Worm (Caenorhabditis elegans) whole organism, mixed stage, embryonic: ENCODE data around the gene asp-18.
"Not testable (repeated sequence)": the region's sequence is repeated elsewhere in the genome, so short reads cannot be mapped to it uniquely, and the experiment has no call there.

Experiments used
- bed-3 ChIP-seq: fragments of 200-800 bp; sonication (Bioruptor generic); optimal IDR thresholded peaks from 3 replicates; lab custom pipeline; 2018; ENCODE audit warnings: mild to moderate bottlenecking, missing genetic modification characterization, moderate library complexity, missing compliant biosample characterization
- blmp-1 ChIP-seq: fragments of 150-350 bp; optimal IDR thresholded peaks from 2 replicates; lab custom pipeline; 2014; ENCODE audit warnings: missing biosample characterization, missing genetic modification characterization
- ceh-43 ChIP-seq: fragments of 200-800 bp; sonication (Bioruptor generic); optimal IDR thresholded peaks from 2 replicates; lab custom pipeline; 2018; ENCODE audit warnings: mild to moderate bottlenecking, missing genetic modification characterization, moderate library complexity, missing compliant biosample characterization
- ceh-83 ChIP-seq: fragments of 200-800 bp; sonication (Bioruptor generic); optimal IDR thresholded peaks from 2 replicates; lab custom pipeline; 2018; ENCODE audit warnings: mild to moderate bottlenecking, missing genetic modification characterization, missing compliant biosample characterization
- cnd-1 ChIP-seq: fragments of 200-800 bp; sonication (Bioruptor generic); optimal IDR thresholded peaks from 2 replicates; lab custom pipeline; 2018; ENCODE audit warnings: mild to moderate bottlenecking, missing genetic modification characterization, missing compliant biosample characterization
- elt-1 ChIP-seq: sonication (generic microtip); optimal IDR thresholded peaks from 2 replicates; lab custom pipeline; 2017; ENCODE audit warnings: missing genetic modification characterization, mild to moderate bottlenecking, missing compliant biosample characterization, antibody characterized with exemption, moderate library complexity, borderline replicate concordance; ENCODE audit not compliant: insufficient read depth
- elt-3 ChIP-seq: fragments of 150-350 bp; optimal IDR thresholded peaks from 2 replicates; lab custom pipeline; 2014; ENCODE audit warnings: missing biosample characterization, missing genetic modification characterization
- flh-1 ChIP-seq: fragments of 200-800 bp; sonication (Bioruptor generic); optimal IDR thresholded peaks from 2 replicates; lab custom pipeline; 2018; ENCODE audit warnings: mild to moderate bottlenecking, missing genetic modification characterization, moderate library complexity, missing compliant biosample characterization
- hlh-1 ChIP-seq: fragments of 150-350 bp; optimal IDR thresholded peaks from 2 replicates; lab custom pipeline; 2014; ENCODE audit warnings: missing biosample characterization, missing genetic modification reagents, missing genetic modification characterization
- lin-13 ChIP-seq: fragments of 150-350 bp; optimal IDR thresholded peaks from 2 replicates; lab custom pipeline; 2014; ENCODE audit warnings: missing biosample characterization, missing genetic modification characterization
- lin-32 ChIP-seq: fragments of 200-800 bp; sonication (Bioruptor generic); optimal IDR thresholded peaks from 2 replicates; lab custom pipeline; 2018; ENCODE audit warnings: mild to moderate bottlenecking, missing genetic modification characterization, missing compliant biosample characterization
- mab-5 ChIP-seq: fragments of 150-350 bp; optimal IDR thresholded peaks from 2 replicates; lab custom pipeline; 2014; ENCODE audit warnings: missing biosample characterization, missing genetic modification characterization
- mep-1 ChIP-seq: fragments of 150-350 bp; optimal IDR thresholded peaks from 2 replicates; lab custom pipeline; 2017; ENCODE audit warnings: missing biosample characterization, missing genetic modification reagents, missing genetic modification characterization, inconsistent platforms
- mls-2 ChIP-seq: sonication (generic microtip); optimal IDR thresholded peaks from 2 replicates; lab custom pipeline; 2016; ENCODE audit warnings: mild to moderate bottlenecking, missing genetic modification characterization, moderate library complexity, missing compliant biosample characterization
- nhr-12 ChIP-seq: fragments of 150-350 bp; optimal IDR thresholded peaks from 2 replicates; lab custom pipeline; 2014; ENCODE audit warnings: missing biosample characterization, missing genetic modification characterization
- nhr-2 ChIP-seq: fragments of 150-350 bp; optimal IDR thresholded peaks from 2 replicates; lab custom pipeline; 2014; ENCODE audit warnings: missing biosample characterization, missing genetic modification characterization
- nhr-237 ChIP-seq: fragments of 150-350 bp; optimal IDR thresholded peaks from 2 replicates; lab custom pipeline; 2014; ENCODE audit warnings: missing biosample characterization, missing genetic modification characterization
- nhr-28 ChIP-seq: fragments of 150-350 bp; optimal IDR thresholded peaks from 2 replicates; lab custom pipeline; 2014; ENCODE audit warnings: missing biosample characterization, missing genetic modification characterization
- pha-4 ChIP-seq: fragments of 150-350 bp; optimal IDR thresholded peaks from 2 replicates; lab custom pipeline; 2018; ENCODE audit warnings: missing biosample characterization, missing genetic modification reagents, missing genetic modification characterization
- sem-2 ChIP-seq: fragments of 200-800 bp; sonication (Bioruptor generic); optimal IDR thresholded peaks from 2 replicates; lab custom pipeline; 2018; ENCODE audit warnings: mild to moderate bottlenecking, missing genetic modification characterization, missing compliant biosample characterization
- snpc-4 ChIP-seq: fragments of 150-350 bp; optimal IDR thresholded peaks from 2 replicates; lab custom pipeline; 2014; ENCODE audit warnings: missing biosample characterization, missing genetic modification characterization
- sptf-1 ChIP-seq: sonication (generic microtip); optimal IDR thresholded peaks from 2 replicates; lab custom pipeline; 2017; ENCODE audit warnings: mild to moderate bottlenecking, missing genetic modification characterization, moderate library complexity, missing compliant biosample characterization
- tbx-8 ChIP-seq: fragments of 200-800 bp; sonication (Bioruptor generic); optimal IDR thresholded peaks from 2 replicates; lab custom pipeline; 2018; ENCODE audit warnings: mild to moderate bottlenecking, missing genetic modification characterization, moderate library complexity, missing compliant biosample characterization
- unc-120 ChIP-seq: sonication (generic microtip); optimal IDR thresholded peaks from 2 replicates; lab custom pipeline; 2017; ENCODE audit warnings: missing genetic modification characterization, missing compliant biosample characterization; ENCODE audit not compliant: poor library complexity, severe bottlenecking
- unc-39 ChIP-seq: fragments of 150-350 bp; optimal IDR thresholded peaks from 2 replicates; lab custom pipeline; 2014; ENCODE audit warnings: missing biosample characterization, missing genetic modification characterization
- zip-8 ChIP-seq: fragments of 150-350 bp; optimal IDR thresholded peaks from 2 replicates; lab custom pipeline; 2014; ENCODE audit warnings: missing biosample characterization, missing genetic modification characterization
- ztf-11 ChIP-seq: fragments of 150-350 bp; optimal IDR thresholded peaks from 2 replicates; lab custom pipeline; 2014; ENCODE audit warnings: missing biosample characterization, missing genetic modification characterization

asp-18 gene

ce11 chrV:18770623-18771022 lies 39.1 kb upstream of the asp-18 start, which contains the start of gene clec-255:
Gene clec-255 (minus strand): TSS chrV:18770723.
- TF ChIP-seq nhr-28 (no peak), sem-2 (GFP tag; lab: Kevin White, UChicago) (no peak), pha-4 (tag; lab: Kevin White, UChicago) (no peak), snpc-4 (no peak), elt-1 (tag; lab: Kevin White, UChicago) (no peak), lin-32 (GFP tag; lab: Kevin White, UChicago) (no peak), blmp-1 (tag; lab: Kevin White, UChicago) (no peak), hlh-1 (tag; lab: Kevin White, UChicago) (no peak), mls-2 (tag; lab: Kevin White, UChicago) (no peak), bed-3 (GFP tag; lab: Kevin White, UChicago) (no peak), sptf-1 (tag; lab: Kevin White, UChicago) (no peak), nhr-237 (tag; lab: Kevin White, UChicago) (no peak), unc-39 (tag; lab: Kevin White, UChicago) (no peak), ztf-11 (tag; lab: Kevin White, UChicago) (no peak), ceh-43 (no peak), lin-13 (tag; lab: Kevin White, UChicago) (no peak), cnd-1 (no peak), mep-1 (tag; lab: Kevin White, UChicago) (no peak), nhr-12 (no peak)
- TF ChIP-seq, all 35 proteins: peak for 0

ce11 chrV:18769902-18770301 lies 38.4 kb upstream of the asp-18 start:
- TF ChIP-seq nhr-2 (tag; lab: Kevin White, UChicago) = no peak
- TF ChIP-seq unc-120 (tag; lab: Kevin White, UChicago) = no peak
- TF ChIP-seq pha-4 (tag; lab: Kevin White, UChicago) = no peak
- TF ChIP-seq ztf-11 (tag; lab: Kevin White, UChicago) = no peak
- no peak for TF ChIP-seq sptf-1 (tag; lab: Kevin White, UChicago)
- TF ChIP-seq zip-8 = no peak

- TF ChIP-seq flh-1 (GFP tag; lab: Kevin White, UChicago); mep-1 (tag; lab: Kevin White, UChicago); mab-5 (tag; lab: Kevin White, UChicago): not testable (repeated sequence)
Observed at ce11 chrV:18762044-18762443, 30.6 kb upstream of the asp-18 start, which contains the start of gene F11D11.22. Gene F11D11.22 (plus strand): TSS chrV:18762344.

ce11 chrV:18761078-18761477 lies 29.6 kb upstream of the asp-18 start, which contains the start of gene F11D11.4:
Gene F11D11.4 (plus strand): TSS chrV:18761378.
- no peak for TF ChIP-seq unc-120 (tag; lab: Kevin White, UChicago)
- TF ChIP-seq sem-2 (GFP tag; lab: Kevin White, UChicago) = no peak
- no peak for TF ChIP-seq lin-32 (GFP tag; lab: Kevin White, UChicago)
- TF ChIP-seq mep-1 (tag; lab: Kevin White, UChicago) = no peak
- no peak for TF ChIP-seq nhr-2 (tag; lab: Kevin White, UChicago)
- TF ChIP-seq mls-2 (tag; lab: Kevin White, UChicago) = no peak

- no peak for TF ChIP-seq sptf-1 (tag; lab: Kevin White, UChicago)
- TF ChIP-seq nhr-2 (tag; lab: Kevin White, UChicago) = no peak
- no peak for TF ChIP-seq bed-3 (GFP tag; lab: Kevin White, UChicago)
- no peak for TF ChIP-seq ceh-83 (GFP tag; lab: Kevin White, UChicago)
- TF ChIP-seq snpc-4 = no peak
- no peak for TF ChIP-seq unc-39 (tag; lab: Kevin White, UChicago)
- TF ChIP-seq elt-3 (tag; lab: Kevin White, UChicago) = no peak
- no peak for TF ChIP-seq flh-1 (GFP tag; lab: Kevin White, UChicago)
- no peak for TF ChIP-seq tbx-8 (GFP tag; lab: Kevin White, UChicago)
- TF ChIP-seq, all 35 proteins: peak for 0
Observed at ce11 chrV:18760174-18760573, 28.7 kb upstream of the asp-18 start, which contains the start of gene F11D11.3. Gene F11D11.3 (minus strand): TSS chrV:18760274.

ce11 chrV:18754328-18754727 lies 22.8 kb upstream of the asp-18 start, which contains the start of gene clec-254:
Gene clec-254 (minus strand): TSS chrV:18754428.
- TF ChIP-seq mab-5 (tag; lab: Kevin White, UChicago); nhr-12; flh-1 (GFP tag; lab: Kevin White, UChicago): not testable (repeated sequence)
